Worm (Caenorhabditis elegans) whole organism, L4/young adult: Measurements from ENCODE around the gene Y73B6BL.289.

Experiments used
- W03F9.2 ChIP-seq: fragments of 150-350 bp; optimal IDR thresholded peaks from 2 replicates; lab custom pipeline; 2014; ENCODE audit warnings: missing biosample characterization, missing genetic modification characterization
- him-1 ChIP-seq: sonication (generic microtip); optimal IDR thresholded peaks from 2 replicates; lab custom pipeline; 2016; ENCODE audit warnings: missing genotype, missing genetic modification reagents, missing genetic modification characterization, missing compliant biosample characterization

ce11 chrIV:6327363-6328015, 19.8 kb upstream of the Y73B6BL.289 start:
- TF ChIP-seq W03F9.2 (tag; lab: Kevin White, UChicago), result peak; percentile 60
- no peak for TF ChIP-seq him-1 (tag; lab: Kevin White, UChicago)
